Worm (Caenorhabditis elegans) whole organism, young adult: ENCODE data around the gene T23D5.8.
"Not testable (repeated sequence)": the region's sequence is repeated elsewhere in the genome, so short reads cannot be mapped to it uniquely, and the experiment has no call there.

Source experiments
- B0261.1 ChIP-seq: sonication (generic microtip); optimal IDR thresholded peaks from 2 replicates; lab custom pipeline; 2016; ENCODE audit warnings: mild to moderate bottlenecking, missing genetic modification characterization, moderate library complexity, missing compliant biosample characterization
- F23B12.7 ChIP-seq: sonication (generic microtip); optimal IDR thresholded peaks from 2 replicates; lab custom pipeline; 2017; ENCODE audit warnings: missing genetic modification characterization, mild to moderate bottlenecking, missing compliant biosample characterization, antibody characterized with exemption, moderate library complexity; ENCODE audit not compliant: insufficient read depth
- F57A8.1 ChIP-seq: fragments of 200-800 bp; sonication (Bioruptor generic); optimal IDR thresholded peaks from 2 replicates; lab custom pipeline; 2018; ENCODE audit warnings: mild to moderate bottlenecking, missing genetic modification characterization, moderate library complexity, missing compliant biosample characterization
- T07F8.4 ChIP-seq: sonication (generic microtip); optimal IDR thresholded peaks from 2 replicates; lab custom pipeline; 2016; ENCODE audit warnings: mild to moderate bottlenecking, missing genetic modification characterization, moderate library complexity, missing compliant biosample characterization
- T26A5.8 ChIP-seq: sonication (generic microtip); optimal IDR thresholded peaks from 2 replicates; lab custom pipeline; 2016; ENCODE audit warnings: missing genetic modification characterization, missing compliant biosample characterization
- Y53G8AR.9 ChIP-seq: fragments of 200-800 bp; sonication (Bioruptor generic); conservative IDR thresholded peaks from 2 replicates; pipeline ENCODE4 v1.3.6; 2022; ENCODE audit warnings: missing genetic modification reagents, missing genetic modification characterization, missing compliant biosample characterization
- Y79H2A.3 ChIP-seq: fragments of 200-800 bp; sonication (Bioruptor generic); conservative IDR thresholded peaks from 2 replicates; pipeline ENCODE4 v1.3.6; 2022; ENCODE audit warnings: missing genetic modification reagents, missing genetic modification characterization, missing compliant biosample characterization
- ZK185.1 ChIP-seq: sonication (generic microtip); optimal IDR thresholded peaks from 2 replicates; lab custom pipeline; 2016; ENCODE audit warnings: mild to moderate bottlenecking, missing genetic modification characterization, missing compliant biosample characterization; ENCODE audit not compliant: poor library complexity, severe bottlenecking
- ama-1 ChIP-seq, 3 experiments: fragments of 150-350 bp in 1 of 3; sonication (generic microtip) in 2 of 3; optimal IDR thresholded peaks; 2 replicates each; lab custom pipeline; 2014 to 2018; ENCODE audit warnings: missing biosample characterization in 2 of 3, missing genetic modification characterization in 2 of 3, missing genetic modification reagents in 2 of 3
- attf-3 ChIP-seq: fragments of 200-800 bp; sonication (Bioruptor generic); conservative IDR thresholded peaks from 2 replicates; pipeline ENCODE4 v1.3.6; 2022; ENCODE audit warnings: missing genetic modification reagents, missing genetic modification characterization, missing compliant biosample characterization
- bed-1 ChIP-seq: fragments of 200-800 bp; sonication (Bioruptor generic); IDR thresholded peaks from 2 replicates; pipeline ENCODE4 v1.3.6; 2022; ENCODE audit warnings: missing genetic modification reagents, missing genetic modification characterization, missing compliant biosample characterization
- bed-2 ChIP-seq: fragments of 200-800 bp; sonication (Bioruptor generic); IDR thresholded peaks from 2 replicates; pipeline ENCODE4 v1.3.6; 2022; ENCODE audit warnings: missing genetic modification reagents, missing genetic modification characterization, missing compliant biosample characterization
- cebp-2 ChIP-seq: fragments of 200-800 bp; sonication (Bioruptor generic); IDR thresholded peaks from 2 replicates; pipeline ENCODE4 v1.3.6; 2022; ENCODE audit warnings: missing genetic modification characterization, missing compliant biosample characterization
- dpff-1 ChIP-seq: sonication (generic microtip); optimal IDR thresholded peaks from 2 replicates; lab custom pipeline; 2017; ENCODE audit warnings: mild to moderate bottlenecking, missing genetic modification characterization, missing compliant biosample characterization
- egl-18 ChIP-seq: fragments of 200-800 bp; sonication (Bioruptor generic); IDR thresholded peaks from 2 replicates; pipeline ENCODE4 v1.3.6; 2022; ENCODE audit warnings: missing genetic modification reagents, missing genetic modification characterization, missing compliant biosample characterization
- gei-17 ChIP-seq: fragments of 200-800 bp; sonication (Bioruptor generic); optimal IDR thresholded peaks from 2 replicates; lab custom pipeline; 2018; ENCODE audit warnings: mild to moderate bottlenecking, missing genetic modification characterization, missing compliant biosample characterization
- him-1 ChIP-seq: sonication (generic microtip); optimal IDR thresholded peaks from 2 replicates; lab custom pipeline; 2016; ENCODE audit warnings: missing genotype, missing genetic modification reagents, missing genetic modification characterization, missing compliant biosample characterization
- hmg-20 ChIP-seq: fragments of 200-800 bp; sonication (Bioruptor generic); IDR thresholded peaks from 2 replicates; pipeline ENCODE4 v1.3.6; 2022; ENCODE audit warnings: missing genetic modification reagents, missing genetic modification characterization, missing compliant biosample characterization
- let-607 ChIP-seq, 2 experiments: fragments of 200-800 bp in 1 of 2; sonication (Bioruptor generic) in 1 of 2; sonication (generic microtip) in 1 of 2; optimal IDR thresholded peaks; 2 replicates each; lab custom pipeline; 2016 to 2018; ENCODE audit warnings: mild to moderate bottlenecking in 2 of 2, missing compliant biosample characterization in 2 of 2, missing genetic modification characterization in 2 of 2, moderate library complexity in 2 of 2, missing genotype in 1 of 2
- lsl-1 ChIP-seq: fragments of 200-800 bp; sonication (Bioruptor generic); optimal IDR thresholded peaks from 2 replicates; lab custom pipeline; 2018; ENCODE audit warnings: mild to moderate bottlenecking, missing genetic modification characterization, moderate library complexity, missing compliant biosample characterization
- madf-8 ChIP-seq: fragments of 200-800 bp; sonication (Bioruptor generic); conservative IDR thresholded peaks from 2 replicates; pipeline ENCODE4 v1.3.6; 2022; ENCODE audit warnings: missing genetic modification reagents, missing genetic modification characterization, missing compliant biosample characterization
- mel-28 ChIP-seq: sonication (generic microtip); optimal IDR thresholded peaks from 2 replicates; lab custom pipeline; 2016; ENCODE audit warnings: borderline replicate concordance, mild to moderate bottlenecking, missing genetic modification characterization, missing compliant biosample characterization
- mxl-1 ChIP-seq: sonication (generic microtip); optimal IDR thresholded peaks from 2 replicates; lab custom pipeline; 2016; ENCODE audit warnings: missing genetic modification characterization, missing compliant biosample characterization
- nhr-90 ChIP-seq: sonication (generic microtip); optimal IDR thresholded peaks from 2 replicates; lab custom pipeline; 2016; ENCODE audit warnings: missing genotype, mild to moderate bottlenecking, missing genetic modification characterization, missing compliant biosample characterization
- pha-4 ChIP-seq: fragments of 150-350 bp; sonication (generic microtip); optimal IDR thresholded peaks from 2 replicates; lab custom pipeline; 2014; ENCODE audit warnings: missing biosample characterization, missing genetic modification reagents, missing genetic modification characterization
- rcor-1 ChIP-seq: fragments of 200-800 bp; sonication (Bioruptor generic); IDR thresholded peaks from 2 replicates; pipeline ENCODE4 v1.3.6; 2022; ENCODE audit warnings: missing genetic modification reagents, missing genetic modification characterization, missing compliant biosample characterization
- zfh-2 ChIP-seq: fragments of 200-800 bp; sonication (Bioruptor generic); conservative IDR thresholded peaks from 2 replicates; pipeline ENCODE4 v1.3.6; 2022; ENCODE audit warnings: missing genetic modification reagents, missing genetic modification characterization, missing compliant biosample characterization
- ztf-25 ChIP-seq: fragments of 200-800 bp; sonication (Bioruptor generic); IDR thresholded peaks from 2 replicates; pipeline ENCODE4 v1.3.6; 2022; ENCODE audit warnings: missing genetic modification reagents, missing genetic modification characterization, missing compliant biosample characterization

Gene T23D5.8

DNA sequence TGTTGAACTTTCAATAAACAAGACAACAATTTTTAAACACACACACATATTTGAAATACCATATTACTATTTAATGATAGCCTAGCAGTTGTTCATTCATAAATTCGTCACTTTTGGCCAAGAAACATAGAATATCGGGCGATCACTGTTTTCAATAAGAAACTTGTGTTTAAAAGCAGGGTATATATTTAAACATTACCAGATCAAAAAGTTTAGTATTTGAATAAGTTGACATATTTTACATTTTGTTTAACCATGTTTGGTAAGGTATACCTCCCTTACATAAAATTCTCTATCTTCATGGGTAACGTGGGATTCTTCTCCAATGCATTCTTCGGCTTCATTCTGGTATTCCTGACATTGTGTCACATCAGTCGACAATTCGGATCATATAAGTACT lies 6.5 kb upstream of the T23D5.8 start, which contains the start of gene str-8:
str-8 (plus strand) TSS at position 301 of the 400 bp plus-strand sequence.
- not testable (repeated sequence) for TF ChIP-seq madf-8 (GFP tag; lab: Robert Waterston, UW); pha-4; him-1
- TF ChIP-seq, all 124 proteins: peak for 0; not testable (repeated sequence) for 124

DNA sequence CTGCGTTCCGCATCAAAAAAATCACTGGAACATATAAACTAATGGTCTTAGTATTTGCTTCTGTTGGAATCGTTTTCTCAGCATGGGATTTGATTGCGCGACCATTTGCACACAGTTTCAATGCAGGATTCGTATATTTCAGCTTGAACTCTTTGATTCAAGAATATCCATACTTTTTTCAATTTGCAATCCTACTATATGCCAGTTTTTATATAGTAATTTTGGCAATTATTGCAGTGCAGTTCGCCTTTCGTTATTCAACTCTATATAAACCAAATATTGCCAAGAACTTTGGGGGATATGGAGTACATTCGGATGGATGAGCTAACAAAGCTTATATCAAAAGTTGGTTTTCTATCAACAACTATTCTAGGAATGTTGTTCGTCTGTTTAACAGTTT lies 4.7 kb upstream of the T23D5.8 start, which contains the start of gene str-5:
str-5 (plus strand) TSS at position 301 of the 400 bp plus-strand sequence.
- TF ChIP-seq ZK185.1; ama-1 (optimal IDR thresholded peaks at IDR 0.05; lab: Kevin White, UChicago); ama-1 (GFP tag; optimal IDR thresholded peaks at IDR 0.05; lab: Kevin White, UChicago); mel-28 (tag; lab: Kevin White, UChicago): not testable (repeated sequence)

DNA sequence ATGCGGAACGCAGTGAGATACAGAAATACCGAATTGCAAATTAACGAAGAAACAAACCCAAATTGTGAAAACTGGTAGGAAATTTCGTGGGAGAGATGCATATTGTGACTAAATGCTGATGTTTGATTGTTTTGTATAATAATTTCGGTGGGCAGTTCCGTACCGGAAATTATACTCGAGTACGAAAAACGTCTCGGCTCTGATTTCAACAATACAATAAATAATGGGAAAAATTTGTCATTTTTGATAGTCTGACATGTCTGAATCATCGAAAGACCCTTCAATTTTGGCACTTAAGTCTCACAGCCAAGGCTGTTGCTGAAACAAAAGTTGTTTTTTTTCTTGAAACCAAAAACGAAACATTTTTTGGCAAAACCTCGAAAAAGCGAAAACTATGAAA lies 3.8 kb upstream of the T23D5.8 start, which contains the start of gene str-43:
str-43 (minus strand) TSS at position 101 of the 400 bp plus-strand sequence.
- TF ChIP-seq cebp-2 (GFP tag; lab: Robert Waterston, UW) (no peak), egl-18 (GFP tag; lab: Robert Waterston, UW) (no peak), let-607 (tag; optimal IDR thresholded peaks at IDR 0.05; lab: Kevin White, UChicago) (no peak), gei-17 (GFP tag; lab: Kevin White, UChicago) (no peak), ztf-25 (GFP tag; lab: Robert Waterston, UW) (no peak), F23B12.7 (tag; lab: Kevin White, UChicago) (no peak), Y53G8AR.9 (GFP tag; lab: Robert Waterston, UW) (no peak)

DNA sequence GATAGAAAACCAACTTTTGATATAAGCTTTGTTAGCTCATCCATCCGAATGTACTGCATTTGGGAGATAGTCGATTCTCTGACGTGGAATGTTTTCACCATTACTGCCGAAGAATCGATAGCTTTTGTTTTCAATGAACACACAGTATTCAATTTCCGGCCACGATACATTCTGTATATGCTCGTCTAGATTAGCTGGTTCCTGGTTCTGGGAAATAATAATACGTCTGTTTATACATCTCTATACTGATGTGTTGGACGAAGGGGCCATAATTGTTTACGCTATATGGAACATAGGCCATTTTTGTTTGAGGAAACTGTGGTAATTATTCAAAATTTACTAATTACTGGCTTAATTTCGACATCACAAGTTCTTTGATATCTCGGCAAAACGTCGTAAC lies 1.9 kb upstream of the T23D5.8 start, which contains the start of gene str-6:
str-6 (minus strand) TSS at position 101 of the 400 bp plus-strand sequence.
- no peak for TF ChIP-seq hmg-20 (GFP tag; lab: Robert Waterston, UW)
- TF ChIP-seq zfh-2: no peak
- no peak for TF ChIP-seq T07F8.4 (tag; lab: Kevin White, UChicago)

DNA sequence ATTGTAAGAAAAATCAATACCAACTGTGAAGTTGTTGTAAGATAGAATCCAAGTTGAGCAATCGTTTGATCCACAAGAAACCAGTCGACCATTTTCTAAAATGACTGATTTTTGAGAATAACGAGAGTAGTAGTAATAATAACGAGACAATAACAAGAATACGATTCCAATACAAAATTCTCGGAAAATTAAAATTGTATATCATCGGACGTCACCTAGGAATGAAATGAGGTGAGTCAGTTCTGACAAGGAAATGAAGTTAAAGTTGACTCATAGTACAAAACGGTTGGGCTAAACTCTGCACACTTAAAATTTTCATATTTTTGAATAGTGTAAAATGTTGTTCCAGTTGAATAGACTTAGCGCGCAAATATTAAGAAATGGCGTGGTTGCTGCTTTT lies 3.9 kb downstream of the T23D5.8 start, which contains the start of gene str-19:
str-19 (minus strand) TSS at position 101 of the 400 bp plus-strand sequence.
- TF ChIP-seq bed-2 (GFP tag; lab: Robert Waterston, UW); T26A5.8; lsl-1 (GFP tag; lab: Kevin White, UChicago): not testable (repeated sequence)

DNA sequence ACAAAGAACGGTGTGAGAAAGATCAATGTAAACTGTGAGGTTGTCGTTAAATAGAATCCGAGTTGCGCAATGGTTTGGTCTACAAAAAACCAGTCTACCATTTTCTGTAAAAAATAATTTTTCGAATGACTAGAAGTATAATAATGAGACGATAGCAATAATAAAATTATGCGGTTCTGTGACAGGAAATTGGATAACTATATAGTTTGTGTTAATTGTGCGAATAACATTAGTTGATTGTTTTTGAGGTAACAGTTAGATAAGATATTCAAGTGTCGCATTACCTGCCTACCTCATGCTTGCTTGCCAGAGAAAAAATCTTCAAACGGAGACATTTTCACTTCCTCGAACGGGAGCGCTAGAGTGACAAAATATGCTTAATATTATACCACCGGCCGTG lies 6.4 kb downstream of the T23D5.8 start, which contains the start of gene str-18:
str-18 (minus strand) TSS at position 101 of the 400 bp plus-strand sequence.
- TF ChIP-seq B0261.1: no peak
- no peak for TF ChIP-seq attf-3 (GFP tag; lab: Robert Waterston, UW)
- no peak for TF ChIP-seq Y79H2A.3 (GFP tag; lab: Robert Waterston, UW)
- no peak for TF ChIP-seq mel-28 (tag; lab: Kevin White, UChicago)
- TF ChIP-seq mxl-1: no peak
- no peak for TF ChIP-seq cebp-2 (GFP tag; lab: Robert Waterston, UW)
- TF ChIP-seq nhr-90: no peak
- no peak for TF ChIP-seq ZK185.1
- no peak for TF ChIP-seq zfh-2
- no peak for TF ChIP-seq bed-1 (GFP tag; lab: Robert Waterston, UW)
- no peak for TF ChIP-seq dpff-1 (tag; lab: Kevin White, UChicago)
- TF ChIP-seq F57A8.1 (GFP tag; lab: Kevin White, UChicago): no peak
- no peak for TF ChIP-seq rcor-1 (GFP tag; lab: Robert Waterston, UW)
